Fruit fly (Drosophila melanogaster) whole organism, embryonic: ENCODE data around the gene CG45428.

Experiments
- Adf1 ChIP-seq: fragments of 200-800 bp; sonication (Bioruptor generic); IDR thresholded peaks from 2 replicates; pipeline ENCODE4 v1.3.6; 2022; ENCODE audit warnings: missing biosample characterization, missing genetic modification characterization
- Awh ChIP-seq: fragments of 200-800 bp; sonication (Bioruptor generic); IDR thresholded peaks from 2 replicates; pipeline ENCODE4, ENCODE4 v1.3.6; 2022; ENCODE audit warnings: missing biosample characterization, missing genetic modification characterization
- B-H2 ChIP-seq: fragments of 200-800 bp; sonication (Bioruptor generic); optimal IDR thresholded peaks from 2 replicates; lab custom pipeline; 2018; ENCODE audit warnings: missing biosample characterization, mild to moderate bottlenecking, missing genetic modification characterization
- Bgb ChIP-seq: fragments of 200-800 bp; sonication (Bioruptor generic); IDR thresholded peaks from 2 replicates; pipeline ENCODE4 v1.3.6; 2022; ENCODE audit warnings: missing biosample characterization, missing genetic modification characterization; ENCODE audit not compliant: partially characterized antibody
- CG11085 ChIP-seq: fragments of 200-800 bp; sonication (Bioruptor generic); IDR thresholded peaks from 2 replicates; pipeline ENCODE4 v1.3.6; 2022; ENCODE audit warnings: missing biosample characterization, missing genetic modification characterization
- CG12236 ChIP-seq: fragments of 200-800 bp; sonication (Bioruptor generic); optimal IDR thresholded peaks from 2 replicates; lab custom pipeline; 2016; ENCODE audit warnings: missing biosample characterization, missing genetic modification characterization
- CG14050 ChIP-seq: fragments of 200-800 bp; sonication (Bioruptor generic); IDR thresholded peaks from 3 replicates; pipeline ENCODE4 v1.3.6; 2022; ENCODE audit warnings: missing biosample characterization, missing genetic modification characterization
- CG14965 ChIP-seq: fragments of 200-800 bp; sonication (Bioruptor generic); optimal IDR thresholded peaks from 2 replicates; lab custom pipeline; 2016; ENCODE audit warnings: missing biosample characterization, missing genetic modification characterization, borderline replicate concordance
- CG15269 ChIP-seq: fragments of 200-800 bp; sonication (Bioruptor generic); optimal IDR thresholded peaks from 2 replicates; lab custom pipeline; 2018; ENCODE audit warnings: missing biosample characterization, mild to moderate bottlenecking, missing genetic modification characterization, moderate library complexity
- CG1529 ChIP-seq: fragments of 200-800 bp; sonication (Bioruptor generic); optimal IDR thresholded peaks from 3 replicates; lab custom pipeline; 2018; ENCODE audit warnings: missing biosample characterization, missing genetic modification characterization
- CG16863 ChIP-seq: fragments of 200-800 bp; sonication (Bioruptor generic); optimal IDR thresholded peaks from 3 replicates; lab custom pipeline; 2016; ENCODE audit warnings: missing biosample characterization, missing genetic modification characterization
- CG17361 ChIP-seq: fragments of 200-800 bp; sonication (Bioruptor generic); IDR thresholded peaks from 3 replicates; pipeline ENCODE4 v1.3.6; 2022; ENCODE audit warnings: missing biosample characterization, missing genetic modification characterization
- CG18476 ChIP-seq: fragments of 200-800 bp; sonication (Bioruptor generic); optimal IDR thresholded peaks from 2 replicates; lab custom pipeline; 2016; ENCODE audit warnings: missing biosample characterization, mild to moderate bottlenecking, missing genetic modification characterization
- CG2120 ChIP-seq: fragments of 200-800 bp; sonication (Bioruptor generic); optimal IDR thresholded peaks from 3 replicates; lab custom pipeline; 2016; ENCODE audit warnings: missing biosample characterization, missing genetic modification characterization
- CG34224 ChIP-seq: fragments of 200-800 bp; sonication (Bioruptor generic); IDR thresholded peaks from 3 replicates; pipeline ENCODE4 v1.3.6; 2022; ENCODE audit warnings: missing biosample characterization, missing genetic modification characterization; ENCODE audit not compliant: partially characterized antibody
- CG4404 ChIP-seq: fragments of 200-800 bp; sonication (Bioruptor generic); IDR thresholded peaks from 2 replicates; pipeline ENCODE4 v1.3.6; 2022; ENCODE audit warnings: missing biosample characterization, missing genetic modification characterization
- CG6175 ChIP-seq: fragments of 200-800 bp; sonication (Bioruptor generic); IDR thresholded peaks from 3 replicates; pipeline ENCODE4 v1.3.6; 2022; ENCODE audit warnings: missing biosample characterization, missing genetic modification characterization
- CG7271 ChIP-seq: fragments of 200-800 bp; sonication (Bioruptor generic); optimal IDR thresholded peaks from 2 replicates; lab custom pipeline; 2018; ENCODE audit warnings: missing biosample characterization, mild to moderate bottlenecking, missing genetic modification characterization, moderate library complexity
- CG7928 ChIP-seq: fragments of 200-800 bp; sonication (Bioruptor generic); optimal IDR thresholded peaks from 2 replicates; lab custom pipeline; 2017; ENCODE audit warnings: missing biosample characterization, mild to moderate bottlenecking, missing genetic modification characterization
- CG8388 ChIP-seq: fragments of 200-800 bp; sonication (Bioruptor generic); optimal IDR thresholded peaks from 2 replicates; lab custom pipeline; 2019; ENCODE audit warnings: missing biosample characterization, mild to moderate bottlenecking, missing genetic modification characterization, moderate library complexity
- CG8944 ChIP-seq: fragments of 200-800 bp; sonication (Bioruptor generic); optimal IDR thresholded peaks from 3 replicates; lab custom pipeline; 2016; ENCODE audit warnings: missing biosample characterization, missing genetic modification characterization
- CG9817 ChIP-seq: fragments of 200-800 bp; sonication (Bioruptor generic); optimal IDR thresholded peaks from 2 replicates; lab custom pipeline; 2018; ENCODE audit warnings: missing biosample characterization, mild to moderate bottlenecking, missing genetic modification characterization, moderate library complexity
- Dll ChIP-seq: fragments of 200-800 bp; sonication (Bioruptor generic); IDR thresholded peaks from 4 replicates; pipeline ENCODE4 v1.3.6; 2022; ENCODE audit warnings: missing biosample characterization, missing genetic modification characterization; ENCODE audit not compliant: partially characterized antibody
- Doc3 ChIP-seq: fragments of 200-800 bp; sonication (Bioruptor generic); IDR thresholded peaks from 3 replicates; pipeline ENCODE4 v1.3.6; 2022; ENCODE audit warnings: missing biosample characterization, missing genetic modification characterization; ENCODE audit not compliant: partially characterized antibody
- Dp ChIP-seq: fragments of 200-800 bp; sonication (Bioruptor generic); optimal IDR thresholded peaks from 2 replicates; lab custom pipeline; 2018; ENCODE audit warnings: missing biosample characterization, mild to moderate bottlenecking, missing genetic modification characterization, moderate library complexity
- Drgx ChIP-seq: fragments of 200-800 bp; sonication (Bioruptor generic); IDR thresholded peaks from 2 replicates; pipeline ENCODE4 v1.3.6; 2022; ENCODE audit warnings: missing biosample characterization, missing genetic modification characterization
- Gug ChIP-seq: fragments of 200-800 bp; sonication (Bioruptor generic); IDR thresholded peaks from 4 replicates; pipeline ENCODE4 v1.3.6; 2022; ENCODE audit warnings: missing biosample characterization, missing genetic modification characterization
- Side ChIP-seq: fragments of 200-800 bp; sonication (Bioruptor generic); optimal IDR thresholded peaks from 2 replicates; lab custom pipeline; 2016; ENCODE audit warnings: missing biosample characterization, missing genetic modification characterization
- Sry-δ ChIP-seq: fragments of 200-800 bp; sonication (Bioruptor generic); optimal IDR thresholded peaks from 2 replicates; lab custom pipeline; 2016; ENCODE audit warnings: missing biosample characterization, missing genetic modification characterization
- abd-A ChIP-seq: fragments of 200-800 bp; sonication (Bioruptor generic); optimal IDR thresholded peaks from 3 replicates; lab custom pipeline; 2019; ENCODE audit warnings: missing biosample characterization, mild to moderate bottlenecking, missing genetic modification characterization, moderate library complexity
- ato ChIP-seq: fragments of 200-800 bp; sonication (Bioruptor generic); IDR thresholded peaks from 2 replicates; pipeline ENCODE4 v1.3.6; 2022; ENCODE audit warnings: missing biosample characterization, missing genetic modification characterization; ENCODE audit not compliant: partially characterized antibody
- br ChIP-seq: fragments of >200 bp; optimal IDR thresholded peaks from 2 replicates; lab custom pipeline; 2017
- cas ChIP-seq: fragments of 200-800 bp; sonication (Bioruptor generic); IDR thresholded peaks from 2 replicates; pipeline ENCODE4 v1.3.6; 2022; ENCODE audit warnings: missing biosample characterization, missing genetic modification characterization
- croc ChIP-seq: fragments of 200-800 bp; sonication (Bioruptor generic); conservative IDR thresholded peaks from 3 replicates; pipeline ENCODE4 v1.3.6; 2022; ENCODE audit warnings: missing biosample characterization, missing genetic modification characterization
- dati ChIP-seq: fragments of 200-800 bp; sonication (Bioruptor generic); IDR thresholded peaks from 2 replicates; pipeline ENCODE4 v1.3.6; 2022; ENCODE audit warnings: missing biosample characterization, missing genetic modification characterization
- dimm ChIP-seq: fragments of 200-800 bp; sonication (Bioruptor generic); IDR thresholded peaks from 2 replicates; pipeline ENCODE4 v1.3.6; 2022; ENCODE audit warnings: missing biosample characterization, missing genetic modification characterization
- disco-r ChIP-seq: fragments of 200-800 bp; sonication (Bioruptor generic); optimal IDR thresholded peaks from 2 replicates; lab custom pipeline; 2016; ENCODE audit warnings: missing biosample characterization, missing genetic modification characterization
- dm ChIP-seq: fragments of 200-800 bp; sonication (Bioruptor generic); optimal IDR thresholded peaks from 3 replicates; lab custom pipeline; 2016; ENCODE audit warnings: missing biosample characterization, missing genetic modification characterization
- fd96Cb ChIP-seq: fragments of 200-800 bp; sonication (Bioruptor generic); optimal IDR thresholded peaks from 2 replicates; lab custom pipeline; 2018; ENCODE audit warnings: missing biosample characterization, mild to moderate bottlenecking, missing genetic modification characterization, moderate library complexity
- ham ChIP-seq: fragments of 200-800 bp; sonication (Bioruptor generic); IDR thresholded peaks from 2 replicates; pipeline ENCODE4 v1.3.6; 2022; ENCODE audit warnings: missing biosample characterization, missing genetic modification characterization
- hkb ChIP-seq, 2 experiments: fragments of 200-800 bp in 1 of 2; fragments of >200 bp in 1 of 2; sonication (Bioruptor generic) in 1 of 2; IDR thresholded peaks in 1 of 2; optimal IDR thresholded peaks in 1 of 2; 2 replicates each; pipeline versions ENCODE4 v1.3.6 to Lab custom; 2017 to 2022; ENCODE audit warnings: missing biosample characterization in 1 of 2, missing genetic modification characterization in 1 of 2
- ken ChIP-seq: fragments of 200-800 bp; sonication (Bioruptor generic); IDR thresholded peaks from 3 replicates; pipeline ENCODE4 v1.3.6; 2022; ENCODE audit warnings: missing biosample characterization, missing genetic modification characterization
- lilli ChIP-seq: fragments of 200-800 bp; sonication (Bioruptor generic); optimal IDR thresholded peaks from 3 replicates; lab custom pipeline; 2016; ENCODE audit warnings: missing biosample characterization, missing genetic modification characterization
- odd ChIP-seq: fragments of 200-800 bp; sonication (Bioruptor generic); optimal IDR thresholded peaks from 2 replicates; lab custom pipeline; 2017; ENCODE audit warnings: missing biosample characterization, mild to moderate bottlenecking, missing genetic modification characterization
- peb ChIP-seq: fragments of 200-800 bp; sonication (Bioruptor generic); IDR thresholded peaks from 2 replicates; pipeline ENCODE4 v1.3.6; 2022; ENCODE audit warnings: missing biosample characterization, missing genetic modification characterization
- salm ChIP-seq: fragments of 200-800 bp; sonication (Bioruptor generic); optimal IDR thresholded peaks from 2 replicates; lab custom pipeline; 2018; ENCODE audit warnings: missing biosample characterization, mild to moderate bottlenecking, missing genetic modification characterization
- sc ChIP-seq, 3 experiments: fragments of >200 bp in 2 of 3; fragments of 200-800 bp in 1 of 3; sonication (Bioruptor generic) in 1 of 3; optimal IDR thresholded peaks; 2 replicates in 2 of 3; 3 replicates in 1 of 3; lab custom pipeline; 2017; ENCODE audit warnings: mild to moderate bottlenecking in 1 of 3, missing biosample characterization in 1 of 3, missing genetic modification characterization in 1 of 3, missing genetic modification reagents in 1 of 3
- tin ChIP-seq: fragments of 200-800 bp; sonication (Bioruptor generic); optimal IDR thresholded peaks from 3 replicates; lab custom pipeline; 2016; ENCODE audit warnings: missing biosample characterization, missing genetic modification characterization
- tx ChIP-seq: fragments of 200-800 bp; sonication (Bioruptor generic); optimal IDR thresholded peaks from 2 replicates; lab custom pipeline; 2016; ENCODE audit warnings: missing biosample characterization, missing genetic modification characterization
- zf30C ChIP-seq: fragments of 200-800 bp; sonication (Bioruptor generic); optimal IDR thresholded peaks from 3 replicates; lab custom pipeline; 2018; ENCODE audit warnings: missing biosample characterization, mild to moderate bottlenecking, missing genetic modification characterization

The CG45428 gene

DNA sequence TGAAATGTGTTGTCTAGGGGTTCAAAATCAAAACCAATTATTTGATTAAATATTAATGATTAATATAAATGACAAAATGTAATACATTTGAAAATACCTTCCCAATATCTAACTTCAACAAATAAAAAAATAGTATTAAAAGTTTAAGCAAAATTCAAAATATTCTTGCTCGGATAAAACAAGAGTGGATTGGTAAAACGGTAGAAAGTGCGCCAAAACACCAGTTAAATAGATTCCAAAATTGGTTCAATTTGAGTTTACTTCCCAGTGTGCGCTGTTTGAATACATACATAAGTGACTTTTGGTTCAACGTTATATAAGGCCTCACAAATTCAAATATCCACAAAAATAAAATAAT lies 28.2 kb upstream of the CG45428 start (continued):
- TF ChIP-seq CG9817 (tag; lab: Kevin White, UChicago) (peak; percentile 67), CG34224 (GFP tag; lab: Robert Waterston, UW) (no peak), CG14965 (GFP tag; lab: Kevin White, UChicago) (no peak), lilli (GFP tag; lab: Kevin White, UChicago) (peak; percentile 71), salm (tag; lab: Kevin White, UChicago) (peak; percentile 70), Awh (GFP tag; lab: Robert Waterston, UW) (peak; percentile 46; the same call in 1 of the 2 replicates), CG12236 (no peak), ham (GFP tag; lab: Robert Waterston, UW) (no peak), br (lab: Kevin White, UChicago) (no peak), CG16863 (GFP tag; lab: Kevin White, UChicago) (peak; percentile 27), Sry-δ (GFP tag; lab: Kevin White, UChicago) (no peak), disco-r (GFP tag; lab: Kevin White, UChicago) (no peak), tin (GFP tag; lab: Kevin White, UChicago) (peak; percentile 31), sc (optimal IDR thresholded peaks at IDR 0.05; lab: Kevin White, UChicago) (no peak), sc (GFP tag; optimal IDR thresholded peaks at IDR 0.05; lab: Kevin White, UChicago) (no peak), CG8388 (GFP tag; lab: Kevin White, UChicago) (peak; percentile 63), Adf1 (GFP tag; lab: Robert Waterston, UW) (no peak; the same call in 1 of the 2 replicates), fd96Cb (tag; lab: Kevin White, UChicago) (peak; percentile 54), ken (GFP tag; lab: Robert Waterston, UW) (0 out of 3 replicates have a peak, but pooled peaks have one; percentile 63), dimm (GFP tag; lab: Robert Waterston, UW) (no peak), dati (GFP tag; lab: Robert Waterston, UW) (no peak), Dp (GFP tag; lab: Kevin White, UChicago) (no peak), CG8944 (GFP tag; lab: Kevin White, UChicago) (no peak), CG1529 (GFP tag; lab: Kevin White, UChicago) (peak; percentile 27), odd (peak; percentile 77), CG7271 (tag; lab: Kevin White, UChicago) (no peak), croc (GFP tag; lab: Robert Waterston, UW) (peak; percentile 49), hkb (optimal IDR thresholded peaks at IDR 0.05; lab: Kevin White, UChicago) (no peak), hkb (GFP tag; IDR thresholded peaks at IDR 0.05; lab: Robert Waterston, UW) (peak; percentile 84), zf30C (GFP tag; lab: Kevin White, UChicago) (no peak), abd-A (tag; lab: Kevin White, UChicago) (no peak), peb (GFP tag; lab: Robert Waterston, UW) (0 out of 2 replicates have a peak, but pooled peaks have one; percentile 32), CG18476 (GFP tag; lab: Kevin White, UChicago) (peak; percentile 18), CG2120 (GFP tag; lab: Kevin White, UChicago) (peak; percentile 64), Bgb (GFP tag; lab: Robert Waterston, UW) (no peak; the same call in none of the 2 replicates), Side (GFP tag; lab: Kevin White, UChicago) (no peak), B-H2 (GFP tag; lab: Kevin White, UChicago) (peak; percentile 4), CG15269 (tag; lab: Kevin White, UChicago) (peak; percentile 88), Drgx (GFP tag; lab: Robert Waterston, UW) (peak; percentile 77), Gug (peak; percentile 24; the same call in 1 of the 4 replicates), Dll (GFP tag; lab: Robert Waterston, UW) (no peak), CG14050 (GFP tag; lab: Robert Waterston, UW) (peak; percentile 62), CG11085 (0 out of 2 replicates have a peak, but pooled peaks have one; percentile 14), dm (GFP tag; lab: Kevin White, UChicago) (no peak), Doc3 (GFP tag; lab: Robert Waterston, UW) (no peak), CG4404 (GFP tag; lab: Robert Waterston, UW) (no peak), ato (GFP tag; lab: Robert Waterston, UW) (no peak), CG17361 (GFP tag; lab: Robert Waterston, UW) (peak; percentile 80), cas (GFP tag; lab: Robert Waterston, UW) (peak; percentile 50; the same call in 1 of the 2 replicates), tx (GFP tag; lab: Kevin White, UChicago) (no peak), CG6175 (no peak; the same call in 2 of the 3 replicates), CG7928 (GFP tag; lab: Kevin White, UChicago) (peak; percentile 46)
